Fruit fly (Drosophila melanogaster) whole organism, embryonic: ENCODE results near the gene CG6034.

Experiments used
- BtbVII ChIP-seq: fragments of 200-800 bp; sonication (Bioruptor generic); optimal IDR thresholded peaks from 3 replicates; lab custom pipeline; 2017; ENCODE audit warnings: missing biosample characterization, mild to moderate bottlenecking, missing genetic modification characterization
- CG10267 ChIP-seq: fragments of 200-800 bp; sonication (Bioruptor generic); optimal IDR thresholded peaks from 2 replicates; lab custom pipeline; 2018; ENCODE audit warnings: missing biosample characterization, mild to moderate bottlenecking, missing genetic modification characterization, moderate library complexity
- CG12236 ChIP-seq: fragments of 200-800 bp; sonication (Bioruptor generic); optimal IDR thresholded peaks from 2 replicates; lab custom pipeline; 2016; ENCODE audit warnings: missing biosample characterization, missing genetic modification characterization
- CG12299 ChIP-seq: fragments of 200-800 bp; sonication (Bioruptor generic); optimal IDR thresholded peaks from 2 replicates; lab custom pipeline; 2018; ENCODE audit warnings: missing biosample characterization, mild to moderate bottlenecking, missing genetic modification characterization
- CG12942 ChIP-seq: fragments of 200-800 bp; sonication (Bioruptor generic); optimal IDR thresholded peaks from 3 replicates; lab custom pipeline; 2016; ENCODE audit warnings: missing biosample characterization, missing genetic modification characterization
- CG16813 ChIP-seq: fragments of 200-800 bp; sonication (Bioruptor generic); IDR thresholded peaks from 3 replicates; pipeline ENCODE4 v1.3.6; 2022; ENCODE audit warnings: missing biosample characterization, missing genetic modification characterization; ENCODE audit not compliant: partially characterized antibody
- CG17361 ChIP-seq: fragments of 200-800 bp; sonication (Bioruptor generic); IDR thresholded peaks from 3 replicates; pipeline ENCODE4 v1.3.6; 2022; ENCODE audit warnings: missing biosample characterization, missing genetic modification characterization
- CG18011 ChIP-seq: fragments of 200-800 bp; sonication (Bioruptor generic); optimal IDR thresholded peaks from 2 replicates; lab custom pipeline; 2017; ENCODE audit warnings: missing biosample characterization, missing genetic modification characterization, mild to moderate bottlenecking, moderate library complexity, missing genotype
- CG18599 ChIP-seq: fragments of 200-800 bp; sonication (Bioruptor generic); optimal IDR thresholded peaks from 3 replicates; lab custom pipeline; 2017; ENCODE audit warnings: missing biosample characterization, missing genetic modification characterization, mild to moderate bottlenecking, moderate library complexity, missing genetic modification reagents
- CG2129 ChIP-seq: fragments of 200-800 bp; sonication (Bioruptor generic); IDR thresholded peaks from 2 replicates; pipeline ENCODE4 v1.3.6; 2022; ENCODE audit warnings: missing biosample characterization, missing genetic modification characterization; ENCODE audit not compliant: partially characterized antibody
- CG2202 ChIP-seq: fragments of 200-800 bp; sonication (Bioruptor generic); optimal IDR thresholded peaks from 2 replicates; lab custom pipeline; 2018; ENCODE audit warnings: missing biosample characterization, mild to moderate bottlenecking, missing genetic modification characterization
- CG3838 ChIP-seq: fragments of 200-800 bp; sonication (Bioruptor generic); optimal IDR thresholded peaks from 3 replicates; lab custom pipeline; 2016; ENCODE audit warnings: missing biosample characterization, missing genetic modification characterization
- CG6854 ChIP-seq: fragments of 200-800 bp; sonication (Bioruptor generic); optimal IDR thresholded peaks from 3 replicates; lab custom pipeline; 2017; ENCODE audit warnings: missing biosample characterization, mild to moderate bottlenecking, missing genetic modification characterization
- CG7745 ChIP-seq: fragments of 200-800 bp; sonication (Bioruptor generic); optimal IDR thresholded peaks from 2 replicates; lab custom pipeline; 2018; ENCODE audit warnings: missing biosample characterization, mild to moderate bottlenecking, missing genetic modification characterization, moderate library complexity
- CG7987 ChIP-seq: fragments of 200-800 bp; sonication (Bioruptor generic); optimal IDR thresholded peaks from 2 replicates; lab custom pipeline; 2018; ENCODE audit warnings: missing biosample characterization, mild to moderate bottlenecking, missing genetic modification characterization, moderate library complexity
- D ChIP-seq, 2 experiments: fragments of 200-800 bp in 1 of 2; fragments of >200 bp in 1 of 2; sonication (Bioruptor generic) in 1 of 2; optimal IDR thresholded peaks; 2 replicates in 1 of 2; 3 replicates in 1 of 2; lab custom pipeline; 2017; ENCODE audit warnings: mild to moderate bottlenecking in 1 of 2, missing biosample characterization in 1 of 2, missing genetic modification characterization in 1 of 2, missing genetic modification reagents in 1 of 2
- Dbx ChIP-seq: fragments of 200-800 bp; sonication (Bioruptor generic); IDR thresholded peaks from 3 replicates; pipeline ENCODE4 v1.3.6; 2022; ENCODE audit warnings: missing biosample characterization, missing genetic modification characterization
- Eip74EF ChIP-seq, 2 experiments: fragments of 200-800 bp in 1 of 2; fragments of >200 bp in 1 of 2; sonication (Bioruptor generic) in 1 of 2; optimal IDR thresholded peaks; 2 replicates each; lab custom pipeline; 2017 to 2019; ENCODE audit warnings: missing biosample characterization in 2 of 2, missing genetic modification characterization in 2 of 2, mild to moderate bottlenecking in 1 of 2, moderate library complexity in 1 of 2
- Fer1 ChIP-seq: fragments of 200-800 bp; sonication (Bioruptor generic); optimal IDR thresholded peaks from 2 replicates; lab custom pipeline; 2017; ENCODE audit warnings: missing biosample characterization, mild to moderate bottlenecking, missing genetic modification characterization
- Med ChIP-seq: fragments of 200-800 bp; sonication (Bioruptor generic); peaks from one replicate; lab custom pipeline; 2016; ENCODE audit warnings: missing biosample characterization, missing genetic modification characterization, mild to moderate bottlenecking, inconsistent platforms, moderate library complexity
- Six4 ChIP-seq: fragments of 200-800 bp; sonication (Bioruptor generic); optimal IDR thresholded peaks from 2 replicates; lab custom pipeline; 2016; ENCODE audit warnings: missing biosample characterization, missing genetic modification characterization
- Xbp1 ChIP-seq: fragments of 200-800 bp; sonication (Bioruptor generic); optimal IDR thresholded peaks from 3 replicates; lab custom pipeline; 2016; ENCODE audit warnings: missing biosample characterization, mild to moderate bottlenecking, missing genetic modification characterization
- ase ChIP-seq: fragments of 200-800 bp; sonication (Bioruptor generic); IDR thresholded peaks from 3 replicates; pipeline ENCODE4 v1.3.6; 2022; ENCODE audit warnings: missing biosample characterization, missing genetic modification characterization
- ash1 ChIP-seq: fragments of 200-800 bp; sonication (Bioruptor generic); optimal IDR thresholded peaks from 2 replicates; lab custom pipeline; 2018; ENCODE audit warnings: missing biosample characterization, mild to moderate bottlenecking, missing genetic modification characterization
- br ChIP-seq: fragments of >200 bp; optimal IDR thresholded peaks from 2 replicates; lab custom pipeline; 2017
- bsh ChIP-seq, 2 experiments: fragments of 200-800 bp; sonication (Bioruptor generic); optimal IDR thresholded peaks; 2 replicates each; lab custom pipeline; 2017 to 2018; ENCODE audit warnings: mild to moderate bottlenecking in 2 of 2, missing biosample characterization in 2 of 2, missing genetic modification characterization in 2 of 2, moderate library complexity in 1 of 2
- chinmo ChIP-seq: fragments of 200-800 bp; sonication (Bioruptor generic); IDR thresholded peaks from 4 replicates; pipeline ENCODE4 v1.3.6; 2022; ENCODE audit warnings: missing biosample characterization, missing genetic modification characterization; ENCODE audit not compliant: partially characterized antibody
- crc ChIP-seq: fragments of 200-800 bp; sonication (Bioruptor generic); optimal IDR thresholded peaks from 2 replicates; lab custom pipeline; 2016; ENCODE audit warnings: missing biosample characterization, missing genetic modification characterization
- dysf ChIP-seq: fragments of 200-800 bp; sonication (Bioruptor generic); IDR thresholded peaks from 3 replicates; pipeline ENCODE4 v1.3.6; 2022; ENCODE audit warnings: missing biosample characterization, missing genetic modification characterization
- ewg ChIP-seq: fragments of 200-800 bp; sonication (Bioruptor generic); optimal IDR thresholded peaks from 3 replicates; lab custom pipeline; 2017; ENCODE audit warnings: mild to moderate bottlenecking, missing biosample characterization, missing genetic modification reagents, missing genetic modification characterization
- fru ChIP-seq: fragments of >200 bp; optimal IDR thresholded peaks from 2 replicates; lab custom pipeline; 2017
- ftz-f1 ChIP-seq: fragments of 200-800 bp; sonication (Bioruptor generic); optimal IDR thresholded peaks from 2 replicates; lab custom pipeline; 2016; ENCODE audit warnings: missing biosample characterization, missing genetic modification characterization
- fu2 ChIP-seq: fragments of 200-800 bp; sonication (Bioruptor generic); optimal IDR thresholded peaks from 2 replicates; lab custom pipeline; 2016; ENCODE audit warnings: missing biosample characterization, missing genetic modification characterization
- gcm ChIP-seq: fragments of 200-800 bp; sonication (Bioruptor generic); optimal IDR thresholded peaks from 2 replicates; lab custom pipeline; 2019; ENCODE audit warnings: missing biosample characterization, mild to moderate bottlenecking, missing genetic modification characterization, moderate library complexity
- grn ChIP-seq: fragments of 200-800 bp; sonication (Bioruptor generic); optimal IDR thresholded peaks from 3 replicates; lab custom pipeline; 2017; ENCODE audit warnings: missing biosample characterization, missing genetic modification characterization
- klu ChIP-seq: fragments of 200-800 bp; sonication (Bioruptor generic); IDR thresholded peaks from 2 replicates; pipeline ENCODE4 v1.3.6; 2022; ENCODE audit warnings: missing biosample characterization, missing genetic modification characterization
- lmd ChIP-seq: fragments of 200-800 bp; sonication (Bioruptor generic); IDR thresholded peaks from 2 replicates; pipeline ENCODE4 v1.3.6; 2022; ENCODE audit warnings: missing biosample characterization, missing genetic modification characterization
- mam ChIP-seq: fragments of 200-800 bp; sonication (Bioruptor generic); optimal IDR thresholded peaks from 3 replicates; lab custom pipeline; 2016; ENCODE audit warnings: missing biosample characterization, missing genetic modification characterization
- mirr ChIP-seq: fragments of 200-800 bp; sonication (Bioruptor generic); optimal IDR thresholded peaks from 3 replicates; lab custom pipeline; 2018; ENCODE audit warnings: missing biosample characterization, mild to moderate bottlenecking, missing genetic modification characterization
- nerfin-2 ChIP-seq: fragments of 200-800 bp; sonication (Bioruptor generic); IDR thresholded peaks from 2 replicates; pipeline ENCODE4 v1.3.6; 2022; ENCODE audit warnings: missing biosample characterization, missing genetic modification characterization; ENCODE audit not compliant: partially characterized antibody
- oc ChIP-seq: fragments of 200-800 bp; sonication (Bioruptor generic); optimal IDR thresholded peaks from 2 replicates; lab custom pipeline; 2018; ENCODE audit warnings: missing biosample characterization, mild to moderate bottlenecking, missing genetic modification characterization, moderate library complexity
- scrt ChIP-seq: fragments of 200-800 bp; sonication (Bioruptor generic); optimal IDR thresholded peaks from 2 replicates; lab custom pipeline; 2018; ENCODE audit warnings: missing biosample characterization, mild to moderate bottlenecking, missing genetic modification characterization, moderate library complexity
- sens ChIP-seq: fragments of 200-800 bp; sonication (Bioruptor generic); peaks from one replicate; lab custom pipeline; 2016; ENCODE audit warnings: missing biosample characterization, missing genetic modification characterization
- sens-2 ChIP-seq: fragments of 200-800 bp; sonication (Bioruptor generic); IDR thresholded peaks from 2 replicates; pipeline ENCODE4 v1.3.6; 2022; ENCODE audit warnings: missing biosample characterization, missing genetic modification characterization
- sim ChIP-seq: fragments of 200-800 bp; sonication (Bioruptor generic); IDR thresholded peaks from 2 replicates; pipeline ENCODE4 v1.3.6; 2022; ENCODE audit warnings: missing biosample characterization, missing genetic modification characterization
- vnd ChIP-seq: fragments of 200-800 bp; sonication (Bioruptor generic); IDR thresholded peaks from 3 replicates; pipeline ENCODE4 v1.3.6; 2022; ENCODE audit warnings: missing biosample characterization, missing genetic modification characterization; ENCODE audit not compliant: partially characterized antibody
- wek ChIP-seq: fragments of 200-800 bp; sonication (Bioruptor generic); optimal IDR thresholded peaks from 3 replicates; lab custom pipeline; 2018; ENCODE audit warnings: missing biosample characterization, mild to moderate bottlenecking, missing genetic modification characterization, moderate library complexity
- wor ChIP-seq: fragments of 200-800 bp; sonication (Bioruptor generic); IDR thresholded peaks from 2 replicates; pipeline ENCODE4 v1.3.6; 2022; ENCODE audit warnings: missing biosample characterization, missing genetic modification characterization

The CG6034 gene

DNA sequence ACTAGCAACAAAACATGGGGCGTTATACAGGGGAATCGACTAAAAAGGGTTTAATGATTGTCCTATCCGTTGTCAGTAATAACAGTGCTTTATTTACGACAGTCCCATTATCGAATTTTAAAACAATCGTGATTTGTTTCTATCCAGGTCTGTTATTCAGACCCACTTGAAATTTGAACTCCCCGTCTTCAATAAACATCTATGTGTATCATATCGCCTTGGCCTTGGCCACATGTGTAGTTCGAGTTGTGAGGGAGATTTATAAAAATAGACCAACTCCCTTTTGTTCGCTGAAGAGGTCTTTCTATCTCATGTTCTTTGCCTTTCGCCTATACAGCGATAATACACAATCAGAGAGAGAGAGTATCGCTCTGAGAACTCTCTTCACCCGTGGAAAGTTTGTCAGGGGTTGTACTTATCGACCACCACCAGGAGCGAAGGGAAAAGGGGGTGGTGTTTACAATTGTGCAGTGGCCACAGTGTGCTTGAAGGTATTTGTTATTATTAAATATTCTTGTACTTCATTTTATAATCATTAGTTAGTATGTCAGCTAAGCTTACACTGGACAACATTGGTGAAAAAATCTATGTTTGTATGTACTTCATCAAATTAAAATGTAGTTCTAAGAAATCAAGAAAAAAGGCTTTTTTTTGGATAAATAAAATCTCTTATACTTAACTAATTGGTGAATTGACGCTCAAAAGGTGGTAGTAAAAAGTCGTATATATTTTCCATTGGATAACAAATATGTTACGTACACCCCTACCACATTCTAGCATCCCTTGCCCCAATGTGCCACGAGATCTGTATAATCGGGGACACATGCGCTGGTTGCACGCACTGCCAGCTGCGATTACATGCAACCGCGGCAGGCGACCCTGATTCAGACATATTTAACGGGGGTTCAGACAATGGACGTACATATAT, 10.8 kb upstream of the CG6034 start (continued):
- TF ChIP-seq vnd (GFP tag; lab: Robert Waterston, UW) (no peak), oc (peak; percentile 64), CG3838 (GFP tag; lab: Kevin White, UChicago) (peak; percentile 38), wek (GFP tag; lab: Kevin White, UChicago) (no peak), bsh (GFP tag; optimal IDR thresholded peaks at IDR 0.05; lab: Kevin White, UChicago) (peak in 1 of 2 experiments; percentile 88), Xbp1 (GFP tag; lab: Kevin White, UChicago) (peak; percentile 73), CG12299 (tag; lab: Kevin White, UChicago) (peak; percentile 55), ewg (GFP tag; lab: Kevin White, UChicago) (peak; percentile 82), Fer1 (no peak), D (optimal IDR thresholded peaks at IDR 0.05; lab: Kevin White, UChicago) (no peak), D (GFP tag; optimal IDR thresholded peaks at IDR 0.05; lab: Kevin White, UChicago) (peak; percentile 94), CG2129 (GFP tag; lab: Robert Waterston, UW) (no peak), fru (lab: Kevin White, UChicago) (no peak), br (lab: Kevin White, UChicago) (no peak), CG16813 (0 out of 3 replicates have a peak, but pooled peaks have one; percentile 28), chinmo (0 out of 4 replicates have a peak, but pooled peaks have one; percentile 8), CG7745 (peak; percentile 30), fu2 (GFP tag; lab: Kevin White, UChicago) (no peak), lmd (peak; percentile 57), sens (GFP tag; lab: Kevin White, UChicago) (peak; percentile 98), Six4 (peak; percentile 72), klu (GFP tag; lab: Robert Waterston, UW) (no peak), ase (GFP tag; lab: Robert Waterston, UW) (peak; percentile 47; the same call in 1 of the 3 replicates), Med (GFP tag; lab: Kevin White, UChicago) (peak; percentile 75), CG6854 (GFP tag; lab: Kevin White, UChicago) (peak; percentile 49), CG12236 (GFP tag; lab: Kevin White, UChicago) (peak; percentile 55), wor (GFP tag; lab: Robert Waterston, UW) (peak; percentile 62), mam (no peak)

DNA sequence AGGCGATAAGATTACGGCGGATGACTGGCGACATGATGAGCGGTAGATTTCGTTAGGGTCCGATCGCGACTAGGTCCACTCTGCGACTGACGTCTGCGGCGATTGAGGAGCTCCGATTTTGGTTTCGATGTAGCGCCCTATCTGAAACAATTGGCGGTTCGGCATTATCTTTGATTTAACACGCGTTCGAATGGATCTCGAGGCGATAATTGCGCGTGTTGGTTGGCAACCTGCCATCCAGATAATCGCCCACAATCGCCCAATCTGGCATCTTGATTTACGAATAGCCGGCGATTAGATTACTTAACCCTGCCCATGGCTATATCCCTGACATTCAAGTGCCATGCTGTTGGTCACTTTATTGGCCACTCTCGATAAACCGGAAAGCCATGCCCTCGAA, 7.6 kb upstream of the CG6034 start:
- TF ChIP-seq crc (GFP tag; lab: Kevin White, UChicago) = no peak
- TF ChIP-seq sens-2 = 0 out of 2 replicates have a peak, but pooled peaks have one; percentile 20
- peak; percentile 56 for TF ChIP-seq ftz-f1 (GFP tag; lab: Kevin White, UChicago)
- TF ChIP-seq CG12942 (GFP tag; lab: Kevin White, UChicago) = no peak
- no peak for TF ChIP-seq CG2202 (tag; lab: Kevin White, UChicago)
- peak; percentile 99 for TF ChIP-seq grn (GFP tag; lab: Kevin White, UChicago)
- TF ChIP-seq dysf = 0 out of 3 replicates have a peak, but pooled peaks have one; percentile 5
- no peak for TF ChIP-seq CG10267
- TF ChIP-seq CG18011 (GFP tag; lab: Kevin White, UChicago) = no peak
- TF ChIP-seq CG17361 (GFP tag; lab: Robert Waterston, UW) = no peak
- no peak for TF ChIP-seq scrt (GFP tag; lab: Kevin White, UChicago)
- TF ChIP-seq CG18599 = peak; percentile 56
- no peak for TF ChIP-seq sim (GFP tag; lab: Robert Waterston, UW)
- TF ChIP-seq Dbx (GFP tag; lab: Robert Waterston, UW) = no peak
- TF ChIP-seq Med (GFP tag; lab: Kevin White, UChicago) = peak; percentile 76
- TF ChIP-seq gcm = no peak
- TF ChIP-seq nerfin-2 (GFP tag; lab: Robert Waterston, UW) = no peak
- TF ChIP-seq ash1 = no peak
- TF ChIP-seq BtbVII = peak; percentile 5
- peak; percentile 86 for TF ChIP-seq mirr (GFP tag; lab: Kevin White, UChicago)
- no peak for TF ChIP-seq Eip74EF (GFP tag; optimal IDR thresholded peaks at IDR 0.05; lab: Kevin White, UChicago)
- TF ChIP-seq CG7987 (GFP tag; lab: Kevin White, UChicago) = peak; percentile 40
